Worm (Caenorhabditis elegans): ENCODE measurements around the gene fbxb-30.
"Not testable (repeated sequence)": the region's sequence is repeated elsewhere in the genome, so short reads cannot be mapped to it uniquely, and the experiment has no call there.

- TF ChIP-seq D2030.7 (GFP tag; IDR thresholded peaks at IDR 0.05); ceh-27 (GFP tag; optimal IDR thresholded peaks at IDR 0.05); ztf-28 (GFP tag; IDR thresholded peaks at IDR 0.05); Y53F4B.3 (GFP tag; IDR thresholded peaks at IDR 0.05); ztf-18 (tag; optimal IDR thresholded peaks at IDR 0.05): not testable (repeated sequence)
Measured at ce11 chrII:996112-996511, 5.1 kb downstream of the fbxb-30 start, which contains the start of gene F45D11.11.

All from whole organism, young adult.